Worm (Caenorhabditis elegans) whole organism, L4/young adult: Measurements from ENCODE around the gene Y69A2AR.47.

ENCODE experiments used
- W03F9.2 ChIP-seq: fragments of 150-350 bp; optimal IDR thresholded peaks from 2 replicates; lab custom pipeline; 2014; ENCODE audit warnings: missing biosample characterization, missing genetic modification characterization
- him-1 ChIP-seq: sonication (generic microtip); optimal IDR thresholded peaks from 2 replicates; lab custom pipeline; 2016; ENCODE audit warnings: missing genotype, missing genetic modification reagents, missing genetic modification characterization, missing compliant biosample characterization

DNA sequence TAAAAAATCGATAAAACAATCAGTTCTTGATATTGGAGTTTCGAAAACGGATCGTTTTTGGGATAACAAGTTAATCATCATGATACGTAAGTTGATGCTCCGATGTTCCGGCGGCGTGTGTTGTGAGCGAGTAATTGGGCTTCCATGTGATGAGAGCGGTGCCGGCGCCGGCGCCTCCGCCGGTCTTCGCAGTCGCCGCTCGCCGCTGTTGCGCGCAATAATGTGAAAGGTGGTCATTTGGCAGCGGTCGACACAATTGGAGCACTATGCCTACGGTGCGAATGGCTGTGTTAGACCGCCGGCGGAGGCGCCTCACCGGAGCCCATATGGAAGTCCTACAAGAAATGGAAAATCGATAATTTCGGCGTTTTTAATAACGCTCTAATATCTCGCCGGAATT is 45.7 kb upstream of the Y69A2AR.47 start:
- TF ChIP-seq him-1 (tag; lab: Kevin White, UChicago) (no peak), W03F9.2 (tag; lab: Kevin White, UChicago) (no peak)
